Worm (Caenorhabditis elegans): ENCODE measurements around the gene rpl-5.

The rpl-5 gene

ce11 chrII:8606549-8606948, 36.8 kb downstream of the rpl-5 start, which contains the start of gene F28C6.8:
Gene F28C6.8 (plus strand): TSS chrII:8606849.
- TF ChIP-seq ceh-32 (tag; optimal IDR thresholded peaks at IDR 0.05; ENCODE audit: poor library complexity) (no peak), nhr-25 (tag; optimal IDR thresholded peaks at IDR 0.05; ENCODE audit: borderline replicate concordance, insufficient read depth) (no peak), ctbp-1 (GFP tag; IDR thresholded peaks at IDR 0.05) (no peak), duxl-1 (tag; optimal IDR thresholded peaks at IDR 0.05; ENCODE audit: poor library complexity) (no peak), daf-19 (GFP tag; conservative IDR thresholded peaks at IDR 0.05) (no peak), fos-1 (tag; optimal IDR thresholded peaks at IDR 0.05) (no peak), T20F7.1 (GFP tag; optimal IDR thresholded peaks at IDR 0.05) (no peak)

- no peak for TF ChIP-seq skn-1 (tag; optimal IDR thresholded peaks at IDR 0.05)
- TF ChIP-seq tra-1 (GFP tag; IDR thresholded peaks at IDR 0.05) = no peak
- no peak for TF ChIP-seq lin-29 (GFP tag; IDR thresholded peaks at IDR 0.05)
- no peak for TF ChIP-seq nhr-41 (GFP tag; IDR thresholded peaks at IDR 0.05)
Measured at ce11 chrII:8607662-8608061, 37.9 kb downstream of the rpl-5 start, which contains the start of gene F28C6.10. Gene F28C6.10 (plus strand): TSS chrII:8607962.

ce11 chrII:8610085-8610484, 40.4 kb downstream of the rpl-5 start, which contains the start of gene F28C6.9:
Gene F28C6.9 (minus strand): TSS chrII:8610185.
- no peak for TF ChIP-seq ces-1 (GFP tag; optimal IDR thresholded peaks at IDR 0.05)
- no peak for TF ChIP-seq F37D6.2 (tag; optimal IDR thresholded peaks at IDR 0.05)
- no peak for TF ChIP-seq ceh-20 (GFP tag; IDR thresholded peaks at IDR 0.05)
- no peak for TF ChIP-seq zag-1 (tag; optimal IDR thresholded peaks at IDR 0.05)
- TF ChIP-seq ceh-28 (tag; optimal IDR thresholded peaks at IDR 0.05) = no peak

- TF ChIP-seq snpc-1.2 (GFP tag; IDR thresholded peaks at IDR 0.05) (no peak), dve-1 (tag; optimal IDR thresholded peaks at IDR 0.05; ENCODE audit: insufficient read depth) (no peak), mxl-2 (GFP tag; conservative IDR thresholded peaks at IDR 0.05) (no peak), ztf-11 (tag; optimal IDR thresholded peaks at IDR 0.05) (no peak), ceh-62 (tag; optimal IDR thresholded peaks at IDR 0.05) (no peak), T26A8.4 (GFP tag; IDR thresholded peaks at IDR 0.05) (no peak), arid-1 (GFP tag; conservative IDR thresholded peaks at IDR 0.05) (no peak), egl-27 (tag; optimal IDR thresholded peaks at IDR 0.05) (no peak), zip-11 (GFP tag; IDR thresholded peaks at IDR 0.05) (no peak), spr-3 (GFP tag; optimal IDR thresholded peaks at IDR 0.05) (no peak), hmg-1.1 (GFP tag; IDR thresholded peaks at IDR 0.05) (no peak), F10B5.3 (tag; optimal IDR thresholded peaks at IDR 0.05) (no peak), daf-19 (GFP tag; conservative IDR thresholded peaks at IDR 0.05) (no peak), aha-1 (tag) (no peak), lin-29 (GFP tag; IDR thresholded peaks at IDR 0.05) (no peak), nhr-111 (GFP tag; optimal IDR thresholded peaks at IDR 0.05) (no peak), zfp-3 (GFP tag; conservative IDR thresholded peaks at IDR 0.05) (no peak), attf-4 (tag; optimal IDR thresholded peaks at IDR 0.05) (no peak)
Measured at ce11 chrII:8610585-8610984, 40.9 kb downstream of the rpl-5 start.

- TF ChIP-seq lin-29 (GFP tag; IDR thresholded peaks at IDR 0.05) = no peak
- no peak for TF ChIP-seq lim-7 (GFP tag; IDR thresholded peaks at IDR 0.05)
- TF ChIP-seq hif-1 (tag; optimal IDR thresholded peaks at IDR 0.05) = no peak
- TF ChIP-seq lin-39 (tag; optimal IDR thresholded peaks at IDR 0.05) = no peak
Measured at ce11 chrII:8611330-8611729, 41.6 kb downstream of the rpl-5 start.
